ENCODE assay signal across 5 worm cellular contexts in the genomic region with DNA sequence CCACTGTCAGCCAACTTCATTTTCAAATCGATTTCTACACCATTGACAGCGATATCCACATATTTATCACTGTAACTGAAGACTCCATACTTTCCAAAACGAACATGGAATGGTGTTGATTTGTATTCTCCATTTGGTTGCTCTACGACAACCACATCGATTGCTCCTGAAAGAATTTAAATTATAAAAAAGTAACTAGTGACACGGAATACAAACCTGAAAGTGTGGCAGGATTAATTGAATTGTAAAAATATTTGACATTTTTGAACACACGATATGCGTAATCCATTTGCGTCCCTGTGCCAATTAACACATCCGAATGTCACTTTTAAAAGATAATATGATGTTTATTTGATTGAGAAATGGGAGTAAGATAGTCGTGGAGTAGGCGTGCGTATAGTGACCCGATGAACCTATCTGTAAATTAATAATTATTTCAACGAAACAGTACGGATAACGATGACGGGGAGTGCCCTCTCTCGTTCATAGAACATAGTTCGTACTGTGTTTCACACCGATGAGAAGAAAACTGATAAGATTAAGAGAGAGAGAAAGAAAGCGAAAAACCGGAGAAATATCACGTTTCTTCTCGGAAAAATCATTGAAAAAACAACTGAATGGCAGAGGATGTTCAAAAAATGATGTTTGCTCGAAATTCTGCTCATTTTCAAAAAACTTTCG.
TF ChIP-seq lines count a peak whose summit lies in the region.

A gene (minus strand): TSS at position 417 of the 681 bp plus-strand sequence.

TF ChIP-seq in whole organism, L1 larva, 84 proteins besides CTCF, POLR2A, EP300 and RAD21 (continues in another document):
- TF ChIP-seq nhr-20 (tag; optimal IDR thresholded peaks at IDR 0.05; lab: Kevin White, UChicago), result peak; percentile 14
- no peak for TF ChIP-seq nhr-237 (tag; optimal IDR thresholded peaks at IDR 0.05; lab: Kevin White, UChicago)
- TF ChIP-seq snpc-4 (tag; optimal IDR thresholded peaks at IDR 0.05; lab: Kevin White, UChicago), result no peak
- TF ChIP-seq skn-1 (tag; optimal IDR thresholded peaks at IDR 0.05; lab: Kevin White, UChicago), result no peak
- TF ChIP-seq nhr-77 (tag; optimal IDR thresholded peaks at IDR 0.05; lab: Kevin White, UChicago), result no peak
- TF ChIP-seq unc-62 (GFP tag; optimal IDR thresholded peaks at IDR 0.05; lab: Kevin White, UChicago), result no peak
- no peak for TF ChIP-seq aly-2 (tag; optimal IDR thresholded peaks at IDR 0.05; lab: Kevin White, UChicago)
- TF ChIP-seq ceh-82 (tag; optimal IDR thresholded peaks at IDR 0.05; lab: Kevin White, UChicago), result no peak
- no peak for TF ChIP-seq vab-15 (tag; optimal IDR thresholded peaks at IDR 0.05; lab: Kevin White, UChicago)
- no peak for TF ChIP-seq sptf-1 (tag; optimal IDR thresholded peaks at IDR 0.05; lab: Kevin White, UChicago)
- TF ChIP-seq nhr-28 (tag; optimal IDR thresholded peaks at IDR 0.05; lab: Kevin White, UChicago), result no peak
- TF ChIP-seq mdl-1 (tag; optimal IDR thresholded peaks at IDR 0.05; lab: Kevin White, UChicago), result no peak
- no peak for TF ChIP-seq lir-3 (tag; optimal IDR thresholded peaks at IDR 0.05; lab: Kevin White, UChicago; ENCODE audit: poor library complexity)
- TF ChIP-seq nhr-76 (tag; optimal IDR thresholded peaks at IDR 0.05; lab: Kevin White, UChicago), result no peak
- TF ChIP-seq ets-5 (GFP tag; IDR thresholded peaks at IDR 0.05; lab: Robert Waterston, UW), result no peak
- TF ChIP-seq blmp-1 (tag; optimal IDR thresholded peaks at IDR 0.05; lab: Kevin White, UChicago), result peak; percentile 84
- no peak for TF ChIP-seq nhr-47 (tag; optimal IDR thresholded peaks at IDR 0.05; lab: Kevin White, UChicago)
- TF ChIP-seq nhr-85 (tag; lab: Kevin White, UChicago), result peak; percentile 71

TF ChIP-seq in whole organism, L2 larva, 48 proteins besides CTCF, POLR2A, EP300 and RAD21:
- TF ChIP-seq nhr-21 (tag; optimal IDR thresholded peaks at IDR 0.05; lab: Kevin White, UChicago) (peak; percentile 52), blmp-1 (tag; optimal IDR thresholded peaks at IDR 0.05; lab: Kevin White, UChicago; ENCODE audit: insufficient read depth) (peak; percentile 39), sma-9 (GFP tag; optimal IDR thresholded peaks at IDR 0.05; lab: Kevin White, UChicago) (peak; percentile 63), sma-9 (tag; optimal IDR thresholded peaks at IDR 0.05; lab: Kevin White, UChicago) (no peak), sma-3 (GFP tag; optimal IDR thresholded peaks at IDR 0.05; lab: Kevin White, UChicago) (peak; percentile 45), F13H6.1 (tag; optimal IDR thresholded peaks at IDR 0.05; lab: Kevin White, UChicago) (peak; percentile 9), R02D3.7 (tag; optimal IDR thresholded peaks at IDR 0.05; lab: Kevin White, UChicago) (no peak), zag-1 (tag; optimal IDR thresholded peaks at IDR 0.05; lab: Kevin White, UChicago) (no peak), ama-1 (optimal IDR thresholded peaks at IDR 0.05; lab: Kevin White, UChicago) (peak; percentile 39), nhr-10 (tag; optimal IDR thresholded peaks at IDR 0.05; lab: Kevin White, UChicago) (no peak), ZK546.5 (tag; optimal IDR thresholded peaks at IDR 0.05; lab: Kevin White, UChicago) (no peak), fos-1 (tag; optimal IDR thresholded peaks at IDR 0.05; lab: Kevin White, UChicago) (peak; percentile 63)

TF ChIP-seq in whole organism, L3 larva, 47 proteins besides CTCF, POLR2A, EP300 and RAD21:
- peak; percentile 79 for TF ChIP-seq pqm-1 (tag; optimal IDR thresholded peaks at IDR 0.05; lab: Kevin White, UChicago)
- peak; percentile 0 for TF ChIP-seq nhr-43 (tag; optimal IDR thresholded peaks at IDR 0.05; lab: Kevin White, UChicago; ENCODE audit: poor library complexity, severe bottlenecking)
- peak; percentile 72 for TF ChIP-seq elt-2 (tag; optimal IDR thresholded peaks at IDR 0.05; lab: Kevin White, UChicago)
- no peak for TF ChIP-seq zag-1 (tag; optimal IDR thresholded peaks at IDR 0.05; lab: Kevin White, UChicago)
- TF ChIP-seq nhr-23 (tag; optimal IDR thresholded peaks at IDR 0.05; lab: Kevin White, UChicago), result peak; percentile 32
- peak; percentile 19 for TF ChIP-seq nhr-25 (tag; optimal IDR thresholded peaks at IDR 0.05; lab: Kevin White, UChicago)
- peak; percentile 11 for TF ChIP-seq lsy-12 (tag; optimal IDR thresholded peaks at IDR 0.05; lab: Kevin White, UChicago)
- no peak for TF ChIP-seq ceh-82 (tag; optimal IDR thresholded peaks at IDR 0.05; lab: Kevin White, UChicago)

TF ChIP-seq in whole organism, L4 larva, 104 proteins besides CTCF, POLR2A, EP300 and RAD21 (continues in another document):
- no peak for TF ChIP-seq set-16 (GFP tag; IDR thresholded peaks at IDR 0.05; lab: Robert Waterston, UW)
- no peak for TF ChIP-seq lin-15B (tag; optimal IDR thresholded peaks at IDR 0.05; lab: Kevin White, UChicago)
- TF ChIP-seq nhr-111 (GFP tag; optimal IDR thresholded peaks at IDR 0.05; lab: Kevin White, UChicago), result no peak
- TF ChIP-seq daf-16 (GFP tag; optimal IDR thresholded peaks at IDR 0.05; lab: Kevin White, UChicago), result no peak
- peak; percentile 44 for TF ChIP-seq daf-16 (tag; optimal IDR thresholded peaks at IDR 0.05; lab: Kevin White, UChicago)
- no peak for TF ChIP-seq F49E8.2 (tag; optimal IDR thresholded peaks at IDR 0.05; lab: Kevin White, UChicago; ENCODE audit: borderline replicate concordance)
- no peak for TF ChIP-seq ZK546.5 (tag; optimal IDR thresholded peaks at IDR 0.05; lab: Kevin White, UChicago)
- no peak for TF ChIP-seq snpc-4 (tag; optimal IDR thresholded peaks at IDR 0.05; lab: Kevin White, UChicago)
- peak in 1 of 2 experiments; percentile 8 for TF ChIP-seq lsy-2 (tag; optimal IDR thresholded peaks at IDR 0.05; lab: Kevin White, UChicago)
- TF ChIP-seq aha-1 (tag; lab: Kevin White, UChicago), result peak; percentile 96
- TF ChIP-seq pqm-1 (tag; optimal IDR thresholded peaks at IDR 0.05; lab: Kevin White, UChicago), result peak; percentile 16
- no peak for TF ChIP-seq zip-2 (tag; optimal IDR thresholded peaks at IDR 0.05; lab: Kevin White, UChicago)
- TF ChIP-seq nhr-28 (tag; optimal IDR thresholded peaks at IDR 0.05; lab: Kevin White, UChicago), result peak; percentile 77
- TF ChIP-seq nhr-77 (tag; optimal IDR thresholded peaks at IDR 0.05; lab: Kevin White, UChicago), result peak; percentile 35
- peak; percentile 85 for TF ChIP-seq hlh-11 (tag; optimal IDR thresholded peaks at IDR 0.05; lab: Kevin White, UChicago)
- TF ChIP-seq zfp-3 (GFP tag; conservative IDR thresholded peaks at IDR 0.05; lab: Robert Waterston, UW), result 0 out of 2 replicates have a peak, but pooled peaks have one; percentile 28
- TF ChIP-seq lin-39 (tag; optimal IDR thresholded peaks at IDR 0.05; lab: Kevin White, UChicago), result no peak
- TF ChIP-seq nhr-10 (tag; optimal IDR thresholded peaks at IDR 0.05; lab: Kevin White, UChicago), result no peak
- no peak for TF ChIP-seq vab-7 (GFP tag; IDR thresholded peaks at IDR 0.05; lab: Robert Waterston, UW)
- no peak for TF ChIP-seq nhr-42 (GFP tag; IDR thresholded peaks at IDR 0.05; lab: Robert Waterston, UW)
- no peak for TF ChIP-seq daf-8 (GFP tag; IDR thresholded peaks at IDR 0.05; lab: Robert Waterston, UW)
- TF ChIP-seq hif-1 (tag; optimal IDR thresholded peaks at IDR 0.05; lab: Kevin White, UChicago), result peak in 1 of 2 experiments; percentile 38
- TF ChIP-seq lin-38 (GFP tag; IDR thresholded peaks at IDR 0.05; lab: Robert Waterston, UW), result no peak
- no peak for TF ChIP-seq F37D6.2 (tag; optimal IDR thresholded peaks at IDR 0.05; lab: Kevin White, UChicago)
- peak; percentile 0 for TF ChIP-seq T20F7.1 (GFP tag; optimal IDR thresholded peaks at IDR 0.05; lab: Kevin White, UChicago)
- TF ChIP-seq nhr-6 (tag; optimal IDR thresholded peaks at IDR 0.05; lab: Kevin White, UChicago), result no peak

TF ChIP-seq in whole organism, young adult, 124 proteins besides CTCF, POLR2A, EP300 and RAD21:
- TF ChIP-seq ceh-79 (tag; optimal IDR thresholded peaks at IDR 0.05; lab: Kevin White, UChicago), result peak; percentile 29
- TF ChIP-seq Y53G8AR.9 (GFP tag; conservative IDR thresholded peaks at IDR 0.05; lab: Robert Waterston, UW), result 0 out of 2 replicates have a peak, but pooled peaks have one; percentile 12
- no peak for TF ChIP-seq rpc-1 (optimal IDR thresholded peaks at IDR 0.05; lab: Kevin White, UChicago)
- TF ChIP-seq rpc-1 (tag; optimal IDR thresholded peaks at IDR 0.05; lab: Kevin White, UChicago), result no peak
- TF ChIP-seq ama-1 (optimal IDR thresholded peaks at IDR 0.05; lab: Kevin White, UChicago), result no peak
- peak in 1 of 2 experiments; percentile 19 for TF ChIP-seq ama-1 (GFP tag; optimal IDR thresholded peaks at IDR 0.05; lab: Kevin White, UChicago)
- TF ChIP-seq nhr-80 (tag; optimal IDR thresholded peaks at IDR 0.05; lab: Kevin White, UChicago), result peak; percentile 70
- no peak for TF ChIP-seq F10E7.11 (tag; optimal IDR thresholded peaks at IDR 0.05; lab: Kevin White, UChicago)
- TF ChIP-seq C17E4.6 (GFP tag; IDR thresholded peaks at IDR 0.05; lab: Robert Waterston, UW), result 0 out of 2 replicates have a peak, but pooled peaks have one; percentile 12
- 0 out of 2 replicates have a peak, but pooled peaks have one; percentile 7 for TF ChIP-seq nfyb-1 (GFP tag; IDR thresholded peaks at IDR 0.05; lab: Robert Waterston, UW)
- TF ChIP-seq lin-35 (GFP tag; optimal IDR thresholded peaks at IDR 0.05; lab: Kevin White, UChicago), result peak in 1 of 3 experiments; percentile 46
- no peak for TF ChIP-seq mes-4 (tag; optimal IDR thresholded peaks at IDR 0.05; lab: Kevin White, UChicago)
TF ChIP-seq in whole organism, young adult: peak in this region for 7.
